Comparison of ENCODE assay signal across 1 fruit fly cellular context in the genomic region with DNA sequence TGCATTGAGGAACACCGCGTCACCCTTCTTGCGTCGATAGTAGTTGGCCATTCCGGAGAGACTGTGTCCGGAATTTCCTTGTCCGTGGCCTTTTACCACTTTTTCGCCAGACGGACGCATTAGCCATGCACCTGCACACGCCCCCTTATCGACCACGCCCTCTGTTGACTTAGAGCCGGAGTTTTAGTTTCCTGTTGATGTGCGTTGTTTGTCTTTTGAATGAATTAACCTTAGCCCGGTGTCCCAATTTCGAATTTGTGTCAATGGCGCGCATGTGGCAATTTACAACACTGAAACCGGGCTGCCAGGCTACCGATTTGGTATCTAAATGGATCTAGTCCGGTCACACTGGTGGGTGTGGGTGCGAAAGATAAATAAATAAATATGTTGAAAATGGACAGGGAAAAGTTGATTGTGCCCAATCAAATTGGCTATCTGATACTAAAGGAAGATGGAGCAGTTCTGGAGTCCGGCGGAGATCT.
TF ChIP-seq lines count a peak whose summit lies in the region.

A gene (minus strand): TSS at position 51 of the 482 bp plus-strand sequence.
A gene (plus strand): TSS at position 348 of the 482 bp plus-strand sequence.

TF ChIP-seq in whole organism, embryonic, 481 proteins besides CTCF, POLR2A, EP300 and RAD21 (continued from another document and continues in another):
- no peak for TF ChIP-seq CG18764 (GFP tag; optimal IDR thresholded peaks at IDR 0.05; lab: Kevin White, UChicago)
- no peak for TF ChIP-seq amos (GFP tag; IDR thresholded peaks at IDR 0.05; lab: Robert Waterston, UW; ENCODE audit: partially characterized antibody)
- TF ChIP-seq Oli (tag; optimal IDR thresholded peaks at IDR 0.05; lab: Kevin White, UChicago): no peak
- no peak for TF ChIP-seq toy (GFP tag; IDR thresholded peaks at IDR 0.05; lab: Robert Waterston, UW)
- TF ChIP-seq CG31388 (GFP tag; optimal IDR thresholded peaks at IDR 0.05; lab: Kevin White, UChicago): no peak
- no peak for TF ChIP-seq CG3838 (GFP tag; optimal IDR thresholded peaks at IDR 0.05; lab: Kevin White, UChicago)
- peak; percentile 24 for TF ChIP-seq maf-S (GFP tag; optimal IDR thresholded peaks at IDR 0.05; lab: Kevin White, UChicago)
- no peak for TF ChIP-seq row (GFP tag; IDR thresholded peaks at IDR 0.05; lab: Robert Waterston, UW)
- peak; percentile 25 for TF ChIP-seq grn (GFP tag; optimal IDR thresholded peaks at IDR 0.05; lab: Kevin White, UChicago)
- TF ChIP-seq Drgx (GFP tag; IDR thresholded peaks at IDR 0.05; lab: Robert Waterston, UW): no peak
- no peak for TF ChIP-seq sisA (GFP tag; IDR thresholded peaks at IDR 0.05; lab: Robert Waterston, UW)
- no peak for TF ChIP-seq Sry-β (GFP tag; optimal IDR thresholded peaks at IDR 0.05; lab: Kevin White, UChicago)
- TF ChIP-seq Sox102F (GFP tag; optimal IDR thresholded peaks at IDR 0.05; lab: Kevin White, UChicago): no peak
- TF ChIP-seq Dref (GFP tag; IDR thresholded peaks at IDR 0.05; lab: Robert Waterston, UW): no peak
- TF ChIP-seq wek (GFP tag; optimal IDR thresholded peaks at IDR 0.05; lab: Kevin White, UChicago): no peak
- TF ChIP-seq gcm2 (GFP tag; optimal IDR thresholded peaks at IDR 0.05; lab: Kevin White, UChicago): no peak
- no peak for TF ChIP-seq CG7745 (tag; optimal IDR thresholded peaks at IDR 0.05; lab: Kevin White, UChicago)
- TF ChIP-seq CG13894 (tag; optimal IDR thresholded peaks at IDR 0.05; lab: Kevin White, UChicago): no peak
- no peak for TF ChIP-seq CG15073 (GFP tag; optimal IDR thresholded peaks at IDR 0.05; lab: Kevin White, UChicago)
- no peak for TF ChIP-seq seq (GFP tag; IDR thresholded peaks at IDR 0.05; lab: Robert Waterston, UW)
- no peak for TF ChIP-seq CG3407 (GFP tag; optimal IDR thresholded peaks at IDR 0.05; lab: Kevin White, UChicago)
- no peak for TF ChIP-seq Dek (tag; optimal IDR thresholded peaks at IDR 0.05; lab: Kevin White, UChicago)
- TF ChIP-seq crc (GFP tag; optimal IDR thresholded peaks at IDR 0.05; lab: Kevin White, UChicago): no peak
- no peak for TF ChIP-seq CG11695 (GFP tag; IDR thresholded peaks at IDR 0.05; lab: Robert Waterston, UW)
- TF ChIP-seq unpg (GFP tag; optimal IDR thresholded peaks at IDR 0.05; lab: Kevin White, UChicago): no peak
- no peak for TF ChIP-seq da (GFP tag; optimal IDR thresholded peaks at IDR 0.05; lab: Kevin White, UChicago)
- no peak for TF ChIP-seq CG17612 (GFP tag; IDR thresholded peaks at IDR 0.05; lab: Robert Waterston, UW)
- no peak for TF ChIP-seq abd-A (tag; optimal IDR thresholded peaks at IDR 0.05; lab: Kevin White, UChicago)
- TF ChIP-seq CHES-1-like (GFP tag; optimal IDR thresholded peaks at IDR 0.05; lab: Kevin White, UChicago): peak; percentile 37
- peak; percentile 36 for TF ChIP-seq CG12659 (GFP tag; optimal IDR thresholded peaks at IDR 0.05; lab: Kevin White, UChicago)
- no peak for TF ChIP-seq CG17385 (GFP tag; optimal IDR thresholded peaks at IDR 0.05; lab: Kevin White, UChicago)
- no peak for TF ChIP-seq CG34224 (GFP tag; IDR thresholded peaks at IDR 0.05; lab: Robert Waterston, UW; ENCODE audit: partially characterized antibody)
- TF ChIP-seq Doc3 (GFP tag; IDR thresholded peaks at IDR 0.05; lab: Robert Waterston, UW; ENCODE audit: partially characterized antibody): no peak
- TF ChIP-seq CG8359 (GFP tag; optimal IDR thresholded peaks at IDR 0.05; lab: Kevin White, UChicago; ENCODE audit: borderline replicate concordance): no peak
- no peak for TF ChIP-seq Hey (tag; optimal IDR thresholded peaks at IDR 0.05; lab: Kevin White, UChicago)
- no peak for TF ChIP-seq CG1832 (GFP tag; optimal IDR thresholded peaks at IDR 0.05; lab: Kevin White, UChicago)
- TF ChIP-seq CG11093 (GFP tag; IDR thresholded peaks at IDR 0.05; lab: Robert Waterston, UW): no peak
- peak; percentile 69 for TF ChIP-seq CG2116 (GFP tag; optimal IDR thresholded peaks at IDR 0.05; lab: Kevin White, UChicago)
- TF ChIP-seq CG4854 (GFP tag; optimal IDR thresholded peaks at IDR 0.05; lab: Kevin White, UChicago): no peak
- TF ChIP-seq zfh1 (GFP tag; IDR thresholded peaks at IDR 0.05; lab: Robert Waterston, UW): 0 out of 3 replicates have a peak, but pooled peaks have one; percentile 20
- TF ChIP-seq sr (GFP tag; IDR thresholded peaks at IDR 0.05; lab: Robert Waterston, UW): peak; percentile 58; the same call in 1 of the 3 replicates
- TF ChIP-seq fd3F (GFP tag; optimal IDR thresholded peaks at IDR 0.05; lab: Kevin White, UChicago): no peak
- TF ChIP-seq CG9797 (GFP tag; optimal IDR thresholded peaks at IDR 0.05; lab: Kevin White, UChicago): peak; percentile 91
- no peak for TF ChIP-seq CG2678 (tag; optimal IDR thresholded peaks at IDR 0.05; lab: Kevin White, UChicago)
- no peak for TF ChIP-seq CG9727 (GFP tag; optimal IDR thresholded peaks at IDR 0.05; lab: Kevin White, UChicago)
- TF ChIP-seq zen2 (GFP tag; IDR thresholded peaks at IDR 0.05; lab: Robert Waterston, UW; ENCODE audit: partially characterized antibody): no peak
- TF ChIP-seq NC2β (GFP tag; optimal IDR thresholded peaks at IDR 0.05; lab: Kevin White, UChicago): peak; percentile 37
- no peak for TF ChIP-seq nerfin-2 (GFP tag; IDR thresholded peaks at IDR 0.05; lab: Robert Waterston, UW; ENCODE audit: partially characterized antibody)
- TF ChIP-seq CG7357 (GFP tag; IDR thresholded peaks at IDR 0.05; lab: Robert Waterston, UW): no peak
- no peak for TF ChIP-seq CG1792 (GFP tag; optimal IDR thresholded peaks at IDR 0.05; lab: Kevin White, UChicago)
- TF ChIP-seq onecut (GFP tag; IDR thresholded peaks at IDR 0.05; lab: Robert Waterston, UW): no peak
- TF ChIP-seq CG17829 (tag; optimal IDR thresholded peaks at IDR 0.05; lab: Kevin White, UChicago): peak; percentile 18
- TF ChIP-seq CG10267 (tag; optimal IDR thresholded peaks at IDR 0.05; lab: Kevin White, UChicago): peak; percentile 96
- no peak for TF ChIP-seq fd96Cb (tag; optimal IDR thresholded peaks at IDR 0.05; lab: Kevin White, UChicago)
- no peak for TF ChIP-seq salm (tag; optimal IDR thresholded peaks at IDR 0.05; lab: Kevin White, UChicago)
- no peak for TF ChIP-seq Blimp-1 (GFP tag; optimal IDR thresholded peaks at IDR 0.05; lab: Kevin White, UChicago)
- TF ChIP-seq CG7556 (GFP tag; optimal IDR thresholded peaks at IDR 0.05; lab: Kevin White, UChicago): no peak
- TF ChIP-seq Nf-YC (tag; optimal IDR thresholded peaks at IDR 0.05; lab: Kevin White, UChicago): peak; percentile 32
- TF ChIP-seq trh (GFP tag; optimal IDR thresholded peaks at IDR 0.05; lab: Kevin White, UChicago): no peak
- TF ChIP-seq CG17328 (GFP tag; IDR thresholded peaks at IDR 0.05; lab: Robert Waterston, UW): no peak
- no peak for TF ChIP-seq Max (GFP tag; optimal IDR thresholded peaks at IDR 0.05; lab: Kevin White, UChicago)
- TF ChIP-seq fu2 (GFP tag; optimal IDR thresholded peaks at IDR 0.05; lab: Kevin White, UChicago): no peak
- peak; percentile 85 for TF ChIP-seq gfzf (GFP tag; optimal IDR thresholded peaks at IDR 0.05; lab: Kevin White, UChicago)
- TF ChIP-seq CG15696 (tag; optimal IDR thresholded peaks at IDR 0.05; lab: Kevin White, UChicago): no peak
- TF ChIP-seq CG12769 (tag; optimal IDR thresholded peaks at IDR 0.05; lab: Kevin White, UChicago): peak; percentile 27
- no peak for TF ChIP-seq Elba2 (GFP tag; optimal IDR thresholded peaks at IDR 0.05; lab: Kevin White, UChicago)
- peak; percentile 82 for TF ChIP-seq sens (GFP tag; lab: Kevin White, UChicago)
- TF ChIP-seq Mes4 (GFP tag; optimal IDR thresholded peaks at IDR 0.05; lab: Kevin White, UChicago): no peak
- TF ChIP-seq CG4404 (GFP tag; IDR thresholded peaks at IDR 0.05; lab: Robert Waterston, UW): no peak
- TF ChIP-seq yki (optimal IDR thresholded peaks at IDR 0.05; lab: Kevin White, UChicago): no peak
- peak; percentile 10 for TF ChIP-seq luna (GFP tag; optimal IDR thresholded peaks at IDR 0.05; lab: Kevin White, UChicago)
- TF ChIP-seq CG10274 (GFP tag; optimal IDR thresholded peaks at IDR 0.05; lab: Kevin White, UChicago): no peak
- no peak for TF ChIP-seq CG1024 (GFP tag; IDR thresholded peaks at IDR 0.05; lab: Robert Waterston, UW)
- peak; percentile 49 for TF ChIP-seq phol (tag; optimal IDR thresholded peaks at IDR 0.05; lab: Kevin White, UChicago)
- no peak for TF ChIP-seq danr (GFP tag; IDR thresholded peaks at IDR 0.05; lab: Robert Waterston, UW)
- no peak for TF ChIP-seq usp (GFP tag; optimal IDR thresholded peaks at IDR 0.05; lab: Kevin White, UChicago)
- no peak for TF ChIP-seq dati (GFP tag; IDR thresholded peaks at IDR 0.05; lab: Robert Waterston, UW)
- TF ChIP-seq Ssrp (tag; optimal IDR thresholded peaks at IDR 0.05; lab: Kevin White, UChicago): no peak
- TF ChIP-seq Hr78 (GFP tag; optimal IDR thresholded peaks at IDR 0.05; lab: Kevin White, UChicago): no peak
- TF ChIP-seq GATAe (GFP tag; conservative IDR thresholded peaks at IDR 0.05; lab: Robert Waterston, UW): no peak
- no peak for TF ChIP-seq CG2202 (tag; optimal IDR thresholded peaks at IDR 0.05; lab: Kevin White, UChicago)
- TF ChIP-seq CG3065 (GFP tag; optimal IDR thresholded peaks at IDR 0.05; lab: Kevin White, UChicago): no peak
- no peak for TF ChIP-seq so (GFP tag; IDR thresholded peaks at IDR 0.05; lab: Robert Waterston, UW)
- TF ChIP-seq CG4282 (GFP tag; optimal IDR thresholded peaks at IDR 0.05; lab: Kevin White, UChicago): no peak
- TF ChIP-seq CG4360 (GFP tag; IDR thresholded peaks at IDR 0.05; lab: Robert Waterston, UW): no peak
- TF ChIP-seq CG34422 (GFP tag; IDR thresholded peaks at IDR 0.05; lab: Robert Waterston, UW): no peak
- TF ChIP-seq Pdp1 (GFP tag; optimal IDR thresholded peaks at IDR 0.05; lab: Kevin White, UChicago): peak in 1 of 2 experiments; percentile 22
- no peak for TF ChIP-seq CG10979 (tag; optimal IDR thresholded peaks at IDR 0.05; lab: Kevin White, UChicago)
- TF ChIP-seq CG7786 (GFP tag; optimal IDR thresholded peaks at IDR 0.05; lab: Kevin White, UChicago): peak; percentile 28
- TF ChIP-seq CG8089 (GFP tag; optimal IDR thresholded peaks at IDR 0.05; lab: Kevin White, UChicago): no peak
- TF ChIP-seq CG1602 (GFP tag; optimal IDR thresholded peaks at IDR 0.05; lab: Kevin White, UChicago): no peak
- peak; percentile 42 for TF ChIP-seq Sin3A (optimal IDR thresholded peaks at IDR 0.05; lab: Kevin White, UChicago)
- TF ChIP-seq dmrt11E (tag; optimal IDR thresholded peaks at IDR 0.05; lab: Kevin White, UChicago): no peak
- TF ChIP-seq tap (tag; optimal IDR thresholded peaks at IDR 0.05; lab: Kevin White, UChicago): no peak
- TF ChIP-seq CG2129 (GFP tag; IDR thresholded peaks at IDR 0.05; lab: Robert Waterston, UW; ENCODE audit: partially characterized antibody): no peak
- no peak for TF ChIP-seq CG8290 (GFP tag; optimal IDR thresholded peaks at IDR 0.05; lab: Kevin White, UChicago)
- peak in 1 of 2 experiments; percentile 71 for TF ChIP-seq CG8290 (tag; optimal IDR thresholded peaks at IDR 0.05; lab: Kevin White, UChicago)
- TF ChIP-seq gt (GFP tag; IDR thresholded peaks at IDR 0.05; lab: Robert Waterston, UW): no peak
- TF ChIP-seq Eip74EF (GFP tag; optimal IDR thresholded peaks at IDR 0.05; lab: Kevin White, UChicago): no peak
- no peak for TF ChIP-seq ash1 (GFP tag; optimal IDR thresholded peaks at IDR 0.05; lab: Kevin White, UChicago)
- no peak for TF ChIP-seq CG4424 (GFP tag; optimal IDR thresholded peaks at IDR 0.05; lab: Kevin White, UChicago)
- TF ChIP-seq CG33213 (GFP tag; optimal IDR thresholded peaks at IDR 0.05; lab: Kevin White, UChicago): peak; percentile 61
- no peak for TF ChIP-seq CG15011 (GFP tag; optimal IDR thresholded peaks at IDR 0.05; lab: Kevin White, UChicago)
- no peak for TF ChIP-seq Spps (tag; optimal IDR thresholded peaks at IDR 0.05; lab: Kevin White, UChicago)
- TF ChIP-seq mld (GFP tag; IDR thresholded peaks at IDR 0.05; lab: Robert Waterston, UW; ENCODE audit: partially characterized antibody): no peak
- no peak for TF ChIP-seq stc (GFP tag; IDR thresholded peaks at IDR 0.05; lab: Robert Waterston, UW)
- no peak for TF ChIP-seq Xrp1 (GFP tag; IDR thresholded peaks at IDR 0.05; lab: Robert Waterston, UW)
- no peak for TF ChIP-seq HmgD (GFP tag; optimal IDR thresholded peaks at IDR 0.05; lab: Kevin White, UChicago)
- TF ChIP-seq Hmr (GFP tag; optimal IDR thresholded peaks at IDR 0.05; lab: Kevin White, UChicago): peak; percentile 55
- TF ChIP-seq tx (GFP tag; optimal IDR thresholded peaks at IDR 0.05; lab: Kevin White, UChicago): no peak
- no peak; the same call in 1 of the 2 replicates for TF ChIP-seq CG42726 (GFP tag; IDR thresholded peaks at IDR 0.05; lab: Robert Waterston, UW; ENCODE audit: partially characterized antibody)
- no peak for TF ChIP-seq CG2889 (GFP tag; IDR thresholded peaks at IDR 0.05; lab: Robert Waterston, UW)
- no peak for TF ChIP-seq CG3995 (GFP tag; optimal IDR thresholded peaks at IDR 0.05; lab: Kevin White, UChicago)
- TF ChIP-seq ro (GFP tag; IDR thresholded peaks at IDR 0.05; lab: Robert Waterston, UW): no peak
- TF ChIP-seq nerfin-1 (tag; optimal IDR thresholded peaks at IDR 0.05; lab: Kevin White, UChicago): peak; percentile 72
- no peak for TF ChIP-seq CG14441 (GFP tag; IDR thresholded peaks at IDR 0.05; lab: Robert Waterston, UW)
- TF ChIP-seq NK7.1 (GFP tag; optimal IDR thresholded peaks at IDR 0.05; lab: Kevin White, UChicago): no peak
- no peak for TF ChIP-seq caup (GFP tag; optimal IDR thresholded peaks at IDR 0.05; lab: Kevin White, UChicago; ENCODE audit: severe bottlenecking)
- no peak for TF ChIP-seq pros (GFP tag; optimal IDR thresholded peaks at IDR 0.05; lab: Kevin White, UChicago)
- TF ChIP-seq CG9876 (GFP tag; optimal IDR thresholded peaks at IDR 0.05; lab: Kevin White, UChicago): no peak
- TF ChIP-seq tgo (GFP tag; IDR thresholded peaks at IDR 0.05; lab: Robert Waterston, UW): no peak
- TF ChIP-seq jumu (GFP tag; optimal IDR thresholded peaks at IDR 0.05; lab: Kevin White, UChicago): no peak
- TF ChIP-seq CG3726 (GFP tag; IDR thresholded peaks at IDR 0.05; lab: Robert Waterston, UW): no peak
- TF ChIP-seq Ada2b (GFP tag; IDR thresholded peaks at IDR 0.05; lab: Robert Waterston, UW): no peak
- peak; percentile 1 for TF ChIP-seq NfI (GFP tag; optimal IDR thresholded peaks at IDR 0.05; lab: Kevin White, UChicago)
- TF ChIP-seq slp2 (GFP tag; optimal IDR thresholded peaks at IDR 0.05; lab: Kevin White, UChicago): no peak
- peak; percentile 38 for TF ChIP-seq nmo (GFP tag; optimal IDR thresholded peaks at IDR 0.05; lab: Kevin White, UChicago)
- TF ChIP-seq CG12744 (GFP tag; optimal IDR thresholded peaks at IDR 0.05; lab: Kevin White, UChicago): no peak
- TF ChIP-seq CG13287 (GFP tag; IDR thresholded peaks at IDR 0.05; lab: Robert Waterston, UW; ENCODE audit: partially characterized antibody): peak; percentile 37; the same call in 1 of the 2 replicates
- no peak for TF ChIP-seq CG14965 (GFP tag; optimal IDR thresholded peaks at IDR 0.05; lab: Kevin White, UChicago; ENCODE audit: borderline replicate concordance)
